Fruit fly (Drosophila melanogaster) S2 (cell line): ENCODE results near the gene Trf4-1.

Experiments used
- CG8478 ChIP-seq: fragments of >200 bp; optimal IDR thresholded peaks from 2 replicates; lab custom pipeline; 2018
- CTCF ChIP-seq, 2 experiments: fragments of >200 bp; optimal IDR thresholded peaks; 2 replicates each; lab custom pipeline; 2018

- no peak for TF ChIP-seq CG8478 (lab: Kevin White, UChicago)
- no peak for TF ChIP-seq CTCF (optimal IDR thresholded peaks at IDR 0.05; lab: Kevin White, UChicago)
Measured at dm6 chrX:8580794-8581193, 20.7 kb downstream of the Trf4-1 start.
